Fruit fly (Drosophila melanogaster): ENCODE results near the gene CG10337.

DNA sequence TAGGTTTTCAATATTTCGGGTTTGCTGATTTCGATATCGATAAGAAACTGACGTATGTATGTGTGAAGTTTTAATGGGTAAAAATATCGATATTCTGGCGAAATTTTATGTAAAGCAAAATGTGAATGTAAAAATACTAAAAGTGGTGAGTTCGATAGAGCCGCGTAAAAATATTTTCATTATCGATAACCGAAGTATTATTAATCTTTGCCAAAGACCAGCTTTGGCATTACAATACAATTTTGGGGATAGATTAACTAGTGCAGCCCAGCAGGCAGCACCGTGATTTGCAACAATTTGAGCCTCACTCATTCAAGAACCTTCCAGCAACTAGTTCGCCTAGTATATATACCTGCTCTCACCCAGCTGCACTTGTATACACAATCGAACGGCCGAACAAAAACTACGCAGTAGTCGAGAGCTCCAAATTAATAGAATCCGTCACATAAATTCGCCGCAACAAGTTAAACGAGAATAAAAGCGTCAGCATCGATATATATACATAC lies 4.4 kb downstream of the CG10337 start:
- TF ChIP-seq OdsH (GFP tag; optimal IDR thresholded peaks at IDR 0.05) (no peak), lola (GFP tag; optimal IDR thresholded peaks at IDR 0.05) (no peak), h (GFP tag; optimal IDR thresholded peaks at IDR 0.05) (no peak), Hnf4 (GFP tag; optimal IDR thresholded peaks at IDR 0.05) (no peak), pan (optimal IDR thresholded peaks at IDR 0.05) (no peak), tai (GFP tag; optimal IDR thresholded peaks at IDR 0.05) (no peak), Dfd (GFP tag; optimal IDR thresholded peaks at IDR 0.05) (no peak), psq (GFP tag; optimal IDR thresholded peaks at IDR 0.05) (no peak), Vsx2 (GFP tag; optimal IDR thresholded peaks at IDR 0.05; ENCODE audit: partially characterized antibody) (no peak), ey (GFP tag; optimal IDR thresholded peaks at IDR 0.05) (no peak), jim (GFP tag; optimal IDR thresholded peaks at IDR 0.05) (no peak), Hr83 (GFP tag; optimal IDR thresholded peaks at IDR 0.05; ENCODE audit: poor library complexity, severe bottlenecking) (no peak), Hr78 (GFP tag; optimal IDR thresholded peaks at IDR 0.05) (no peak)
